Fruit fly (Drosophila melanogaster): ENCODE measurements around the gene Tcs5.

The Tcs5 gene

dm6 chr3L:5184860-5185639 lies 45.9 kb upstream of the Tcs5 start (continued):
- TF ChIP-seq CG7556 (GFP tag; optimal IDR thresholded peaks at IDR 0.05) = peak; percentile 70
- peak; percentile 55 for TF ChIP-seq Hmr (GFP tag; optimal IDR thresholded peaks at IDR 0.05)
- peak; percentile 22; the same call in 1 of the 2 replicates for TF ChIP-seq gsb (GFP tag; IDR thresholded peaks at IDR 0.05)
- TF ChIP-seq shn (GFP tag; optimal IDR thresholded peaks at IDR 0.05) = peak; percentile 55
- peak; percentile 98 for TF ChIP-seq Adf1 (GFP tag; IDR thresholded peaks at IDR 0.05)
- no peak for TF ChIP-seq Opbp (GFP tag; IDR thresholded peaks at IDR 0.05; ENCODE audit: partially characterized antibody)
- peak; percentile 75 for TF ChIP-seq CoRest (tag; optimal IDR thresholded peaks at IDR 0.05)
- TF ChIP-seq C15 (GFP tag; IDR thresholded peaks at IDR 0.05) = no peak
- no peak for TF ChIP-seq CG6765 (GFP tag; optimal IDR thresholded peaks at IDR 0.05)
- TF ChIP-seq corto (GFP tag; optimal IDR thresholded peaks at IDR 0.05) = no peak
- no peak for TF ChIP-seq Dref (GFP tag; IDR thresholded peaks at IDR 0.05)
- peak; percentile 17 for TF ChIP-seq bab2 (GFP tag; optimal IDR thresholded peaks at IDR 0.05)
- TF ChIP-seq CG9727 (GFP tag; optimal IDR thresholded peaks at IDR 0.05) = peak; percentile 64
- TF ChIP-seq sens-2 (GFP tag; IDR thresholded peaks at IDR 0.05) = no peak
- peak; percentile 38 for TF ChIP-seq jumu (GFP tag; optimal IDR thresholded peaks at IDR 0.05)
- TF ChIP-seq exex (tag; optimal IDR thresholded peaks at IDR 0.05) = no peak
- peak; percentile 57; the same call in 1 of the 2 replicates for TF ChIP-seq hbn (GFP tag; IDR thresholded peaks at IDR 0.05; ENCODE audit: partially characterized antibody)
- TF ChIP-seq gem (tag; optimal IDR thresholded peaks at IDR 0.05) = peak; percentile 76
- peak; percentile 74 for TF ChIP-seq CG18599 (GFP tag; optimal IDR thresholded peaks at IDR 0.05)
- no peak for TF ChIP-seq chm (GFP tag; IDR thresholded peaks at IDR 0.05)
- TF ChIP-seq HLH4C (GFP tag; IDR thresholded peaks at IDR 0.05; ENCODE audit: partially characterized antibody) = no peak
- peak; percentile 60 for TF ChIP-seq CG32532 (GFP tag; IDR thresholded peaks at IDR 0.05)
- no peak for TF ChIP-seq pita (GFP tag; optimal IDR thresholded peaks at IDR 0.05)
- TF ChIP-seq CG10565 (GFP tag; optimal IDR thresholded peaks at IDR 0.05) = no peak
- TF ChIP-seq CG17359 (tag; optimal IDR thresholded peaks at IDR 0.05) = peak; percentile 47
- peak; percentile 77 for TF ChIP-seq lilli (GFP tag; optimal IDR thresholded peaks at IDR 0.05)
- no peak for TF ChIP-seq amos (GFP tag; IDR thresholded peaks at IDR 0.05; ENCODE audit: partially characterized antibody)
- TF ChIP-seq CG6689 (GFP tag; IDR thresholded peaks at IDR 0.05) = no peak
- TF ChIP-seq Atf3 (GFP tag; optimal IDR thresholded peaks at IDR 0.05) = no peak
- TF ChIP-seq CG3847 (GFP tag; IDR thresholded peaks at IDR 0.05) = peak; percentile 44
- TF ChIP-seq trh (GFP tag; optimal IDR thresholded peaks at IDR 0.05) = peak; percentile 13
- no peak for TF ChIP-seq fd102C (GFP tag; optimal IDR thresholded peaks at IDR 0.05)
- no peak for TF ChIP-seq hth (optimal IDR thresholded peaks at IDR 0.05)
- TF ChIP-seq H15 (GFP tag; IDR thresholded peaks at IDR 0.05) = no peak
- no peak for TF ChIP-seq inv (GFP tag; IDR thresholded peaks at IDR 0.05; ENCODE audit: partially characterized antibody)
- no peak for TF ChIP-seq Spps (tag; optimal IDR thresholded peaks at IDR 0.05)
- peak; percentile 19 for TF ChIP-seq CG10267 (tag; optimal IDR thresholded peaks at IDR 0.05)
- TF ChIP-seq zen2 (GFP tag; IDR thresholded peaks at IDR 0.05; ENCODE audit: partially characterized antibody) = peak; percentile 40; the same call in 2 of the 3 replicates
- no peak for TF ChIP-seq psq (GFP tag; optimal IDR thresholded peaks at IDR 0.05)
- TF ChIP-seq zf30C (GFP tag; optimal IDR thresholded peaks at IDR 0.05) = peak; percentile 46
- TF ChIP-seq CG14014 (GFP tag; IDR thresholded peaks at IDR 0.05) = peak; percentile 49; the same call in 1 of the 2 replicates
- peak; percentile 42; the same call in 1 of the 2 replicates for TF ChIP-seq CG32767 (GFP tag; IDR thresholded peaks at IDR 0.05)
- no peak for TF ChIP-seq slou (GFP tag; optimal IDR thresholded peaks at IDR 0.05)
- TF ChIP-seq Bteb2 (GFP tag; optimal IDR thresholded peaks at IDR 0.05) = peak; percentile 19
- peak; percentile 24 for TF ChIP-seq CG10979 (tag; optimal IDR thresholded peaks at IDR 0.05)
- 0 out of 3 replicates have a peak, but pooled peaks have one; percentile 20 for TF ChIP-seq zfh1 (GFP tag; IDR thresholded peaks at IDR 0.05)
- peak; percentile 31 for TF ChIP-seq CG4282 (GFP tag; optimal IDR thresholded peaks at IDR 0.05)
- no peak for TF ChIP-seq cas (GFP tag; IDR thresholded peaks at IDR 0.05)
- peak; percentile 64 for TF ChIP-seq CG7839 (tag; optimal IDR thresholded peaks at IDR 0.05)

Data from whole organism, embryonic.